Worm (Caenorhabditis elegans): ENCODE results near the gene Y57G7A.11.
A peak's percentile ranks its signal among the peaks of the same experiment; 100 is the strongest.

Y57G7A.11 gene

ce11 chrII:1239433-1240020 is 37.2 kb downstream of the Y57G7A.11 start:
- TF ChIP-seq flh-1 (GFP tag; optimal IDR thresholded peaks at IDR 0.05) (no peak), tbx-8 (GFP tag; optimal IDR thresholded peaks at IDR 0.05) (no peak), lin-32 (GFP tag; optimal IDR thresholded peaks at IDR 0.05) (no peak), elt-1 (tag; optimal IDR thresholded peaks at IDR 0.05; ENCODE audit: borderline replicate concordance, insufficient read depth) (peak; percentile 23), hlh-1 (tag; optimal IDR thresholded peaks at IDR 0.05) (peak; percentile 26), pha-4 (tag; optimal IDR thresholded peaks at IDR 0.05) (peak; percentile 11), nhr-12 (tag; optimal IDR thresholded peaks at IDR 0.05) (no peak), elt-3 (tag; optimal IDR thresholded peaks at IDR 0.05) (peak; percentile 36), unc-120 (tag; optimal IDR thresholded peaks at IDR 0.05; ENCODE audit: poor library complexity, severe bottlenecking) (peak; percentile 20)

- TF ChIP-seq pha-4 (tag; optimal IDR thresholded peaks at IDR 0.05) (peak; percentile 42), nhr-76 (tag; optimal IDR thresholded peaks at IDR 0.05) (no peak), M03D4.4 (tag; optimal IDR thresholded peaks at IDR 0.05) (peak; percentile 22), tbx-8 (GFP tag; optimal IDR thresholded peaks at IDR 0.05) (peak; percentile 41), elt-1 (tag; optimal IDR thresholded peaks at IDR 0.05; ENCODE audit: borderline replicate concordance, insufficient read depth) (no peak), unc-39 (tag; optimal IDR thresholded peaks at IDR 0.05) (no peak), sem-2 (GFP tag; optimal IDR thresholded peaks at IDR 0.05) (no peak), lin-13 (tag; optimal IDR thresholded peaks at IDR 0.05) (no peak), nhr-2 (tag; optimal IDR thresholded peaks at IDR 0.05) (no peak), ceh-39 (tag; optimal IDR thresholded peaks at IDR 0.05) (no peak), unc-120 (tag; optimal IDR thresholded peaks at IDR 0.05; ENCODE audit: poor library complexity, severe bottlenecking) (no peak), sptf-1 (tag; optimal IDR thresholded peaks at IDR 0.05) (peak; percentile 75), ceh-83 (GFP tag; optimal IDR thresholded peaks at IDR 0.05) (no peak), lsy-2 (tag; optimal IDR thresholded peaks at IDR 0.05) (no peak), cnd-1 (tag; optimal IDR thresholded peaks at IDR 0.05) (peak; percentile 3), bed-3 (GFP tag; optimal IDR thresholded peaks at IDR 0.05) (no peak), nhr-28 (tag; optimal IDR thresholded peaks at IDR 0.05) (no peak), drap-1 (GFP tag; optimal IDR thresholded peaks at IDR 0.05) (no peak), mep-1 (tag; optimal IDR thresholded peaks at IDR 0.05) (no peak), nhr-12 (tag; optimal IDR thresholded peaks at IDR 0.05) (no peak), mab-5 (tag; optimal IDR thresholded peaks at IDR 0.05) (no peak), mls-2 (tag; optimal IDR thresholded peaks at IDR 0.05) (no peak), elt-3 (tag; optimal IDR thresholded peaks at IDR 0.05) (no peak), ham-2 (GFP tag; optimal IDR thresholded peaks at IDR 0.05) (peak; percentile 39), flh-1 (GFP tag; optimal IDR thresholded peaks at IDR 0.05) (no peak), unc-62 (GFP tag; optimal IDR thresholded peaks at IDR 0.05) (peak; percentile 9), ces-1 (GFP tag; optimal IDR thresholded peaks at IDR 0.05) (no peak), blmp-1 (tag; optimal IDR thresholded peaks at IDR 0.05) (no peak), nhr-237 (tag; optimal IDR thresholded peaks at IDR 0.05) (no peak), lin-32 (GFP tag; optimal IDR thresholded peaks at IDR 0.05) (no peak), zip-8 (tag; optimal IDR thresholded peaks at IDR 0.05) (no peak), ceh-43 (GFP tag; optimal IDR thresholded peaks at IDR 0.05) (no peak), ztf-11 (tag; optimal IDR thresholded peaks at IDR 0.05) (no peak), snpc-4 (tag; optimal IDR thresholded peaks at IDR 0.05) (no peak), hlh-1 (tag; optimal IDR thresholded peaks at IDR 0.05) (no peak)
These were observed 38.8 kb downstream of the Y57G7A.11 start for ce11 chrII:1237845-1238244.

ce11 chrII:1236479-1236878 is 40.2 kb downstream of the Y57G7A.11 start:
- TF ChIP-seq unc-62 (GFP tag; optimal IDR thresholded peaks at IDR 0.05) (no peak), ham-2 (GFP tag; optimal IDR thresholded peaks at IDR 0.05) (peak; percentile 41), ztf-11 (tag; optimal IDR thresholded peaks at IDR 0.05) (no peak), lsy-2 (tag; optimal IDR thresholded peaks at IDR 0.05) (no peak), ces-1 (GFP tag; optimal IDR thresholded peaks at IDR 0.05) (no peak), hlh-1 (tag; optimal IDR thresholded peaks at IDR 0.05) (no peak), drap-1 (GFP tag; optimal IDR thresholded peaks at IDR 0.05) (no peak), sptf-1 (tag; optimal IDR thresholded peaks at IDR 0.05) (no peak), nhr-2 (tag; optimal IDR thresholded peaks at IDR 0.05) (peak; percentile 42), mep-1 (tag; optimal IDR thresholded peaks at IDR 0.05) (no peak), blmp-1 (tag; optimal IDR thresholded peaks at IDR 0.05) (no peak), elt-1 (tag; optimal IDR thresholded peaks at IDR 0.05; ENCODE audit: borderline replicate concordance, insufficient read depth) (no peak), elt-3 (tag; optimal IDR thresholded peaks at IDR 0.05) (no peak), M03D4.4 (tag; optimal IDR thresholded peaks at IDR 0.05) (no peak), nhr-28 (tag; optimal IDR thresholded peaks at IDR 0.05) (no peak), ceh-83 (GFP tag; optimal IDR thresholded peaks at IDR 0.05) (no peak), nhr-12 (tag; optimal IDR thresholded peaks at IDR 0.05) (no peak), pha-4 (tag; optimal IDR thresholded peaks at IDR 0.05) (peak; percentile 9), unc-39 (tag; optimal IDR thresholded peaks at IDR 0.05) (no peak), nhr-76 (tag; optimal IDR thresholded peaks at IDR 0.05) (no peak), mab-5 (tag; optimal IDR thresholded peaks at IDR 0.05) (no peak), bed-3 (GFP tag; optimal IDR thresholded peaks at IDR 0.05) (no peak), nhr-237 (tag; optimal IDR thresholded peaks at IDR 0.05) (no peak), cnd-1 (tag; optimal IDR thresholded peaks at IDR 0.05) (peak; percentile 5), tbx-8 (GFP tag; optimal IDR thresholded peaks at IDR 0.05) (no peak), sem-2 (GFP tag; optimal IDR thresholded peaks at IDR 0.05) (no peak), unc-120 (tag; optimal IDR thresholded peaks at IDR 0.05; ENCODE audit: poor library complexity, severe bottlenecking) (peak; percentile 5), ceh-39 (tag; optimal IDR thresholded peaks at IDR 0.05) (no peak), mls-2 (tag; optimal IDR thresholded peaks at IDR 0.05) (no peak), zip-8 (tag; optimal IDR thresholded peaks at IDR 0.05) (no peak), flh-1 (GFP tag; optimal IDR thresholded peaks at IDR 0.05) (no peak), ceh-43 (GFP tag; optimal IDR thresholded peaks at IDR 0.05) (no peak), snpc-4 (tag; optimal IDR thresholded peaks at IDR 0.05) (no peak), lin-32 (GFP tag; optimal IDR thresholded peaks at IDR 0.05) (peak; percentile 7), lin-13 (tag; optimal IDR thresholded peaks at IDR 0.05) (no peak)

All from whole organism, mixed stage, embryonic.